Fruit fly (Drosophila melanogaster): ENCODE measurements around the gene CG32547.

Gene CG32547

dm6 chrX:18404632-18405238, 74.6 kb downstream of the CG32547 start (continued):
- TF ChIP-seq lmd (GFP tag; IDR thresholded peaks at IDR 0.05), result peak; percentile 36; the same call in 1 of the 2 replicates
- no peak for TF ChIP-seq HLH3B (GFP tag; IDR thresholded peaks at IDR 0.05)
- peak; percentile 13 for TF ChIP-seq Xbp1 (GFP tag; optimal IDR thresholded peaks at IDR 0.05)
- TF ChIP-seq CG13624 (GFP tag; optimal IDR thresholded peaks at IDR 0.05), result peak; percentile 7
- TF ChIP-seq tio (GFP tag; optimal IDR thresholded peaks at IDR 0.05), result no peak
- TF ChIP-seq Lim3 (GFP tag; IDR thresholded peaks at IDR 0.05), result no peak
- no peak for TF ChIP-seq CG17802 (tag; optimal IDR thresholded peaks at IDR 0.05)
- 0 out of 2 replicates have a peak, but pooled peaks have one; percentile 6 for TF ChIP-seq E2f1 (GFP tag; IDR thresholded peaks at IDR 0.05)
- TF ChIP-seq gce (GFP tag; IDR thresholded peaks at IDR 0.05), result peak; percentile 51; the same call in 1 of the 3 replicates
- no peak for TF ChIP-seq CG30431 (GFP tag; optimal IDR thresholded peaks at IDR 0.05)
- no peak for TF ChIP-seq al (GFP tag; IDR thresholded peaks at IDR 0.05)
- no peak for TF ChIP-seq Nf-YA (GFP tag; IDR thresholded peaks at IDR 0.05)
- TF ChIP-seq CG3065 (GFP tag; optimal IDR thresholded peaks at IDR 0.05), result no peak
- no peak for TF ChIP-seq tup (GFP tag; optimal IDR thresholded peaks at IDR 0.05)
- TF ChIP-seq pb (GFP tag; optimal IDR thresholded peaks at IDR 0.05), result peak; percentile 4
- no peak for TF ChIP-seq Dek (tag; optimal IDR thresholded peaks at IDR 0.05)
- TF ChIP-seq CG10543 (GFP tag; optimal IDR thresholded peaks at IDR 0.05), result peak; percentile 63
- TF ChIP-seq D19A (tag; optimal IDR thresholded peaks at IDR 0.05), result no peak
- TF ChIP-seq CG8290 (GFP tag; optimal IDR thresholded peaks at IDR 0.05), result no peak
- TF ChIP-seq CG8290 (tag; optimal IDR thresholded peaks at IDR 0.05), result peak in 1 of 2 experiments; percentile 34
- TF ChIP-seq HmgZ (tag; optimal IDR thresholded peaks at IDR 0.05), result peak; percentile 8
- no peak for TF ChIP-seq CG15601 (tag; optimal IDR thresholded peaks at IDR 0.05)
- TF ChIP-seq CG16863 (GFP tag; optimal IDR thresholded peaks at IDR 0.05), result peak; percentile 36
- TF ChIP-seq Optix (GFP tag; IDR thresholded peaks at IDR 0.05), result no peak
- TF ChIP-seq row (GFP tag; IDR thresholded peaks at IDR 0.05), result peak; percentile 89
- no peak for TF ChIP-seq CkIIα-i1 (GFP tag; IDR thresholded peaks at IDR 0.05)
- peak in 1 of 2 experiments; percentile 34 for TF ChIP-seq dpn (GFP tag; optimal IDR thresholded peaks at IDR 0.05)
- TF ChIP-seq Dbx (GFP tag; IDR thresholded peaks at IDR 0.05), result no peak
- TF ChIP-seq CG12769 (tag; optimal IDR thresholded peaks at IDR 0.05), result peak; percentile 66
- TF ChIP-seq CG2202 (tag; optimal IDR thresholded peaks at IDR 0.05), result no peak
- TF ChIP-seq toy (GFP tag; IDR thresholded peaks at IDR 0.05), result no peak
- TF ChIP-seq CG31365 (tag; optimal IDR thresholded peaks at IDR 0.05), result no peak
- no peak for TF ChIP-seq ems (GFP tag; optimal IDR thresholded peaks at IDR 0.05)
- TF ChIP-seq Abd-B (GFP tag; optimal IDR thresholded peaks at IDR 0.05), result peak; percentile 48
- TF ChIP-seq Kr (GFP tag; optimal IDR thresholded peaks at IDR 0.05), result no peak
- TF ChIP-seq hth (optimal IDR thresholded peaks at IDR 0.05), result no peak
- peak; percentile 1 for TF ChIP-seq CG18599 (GFP tag; optimal IDR thresholded peaks at IDR 0.05)
- peak; percentile 35 for TF ChIP-seq CG12659 (GFP tag; optimal IDR thresholded peaks at IDR 0.05)
- no peak for TF ChIP-seq HLH4C (GFP tag; IDR thresholded peaks at IDR 0.05; ENCODE audit: partially characterized antibody)
- TF ChIP-seq CG5180 (GFP tag; optimal IDR thresholded peaks at IDR 0.05), result no peak
- peak; percentile 67 for TF ChIP-seq CoRest (tag; optimal IDR thresholded peaks at IDR 0.05)
- peak in 1 of 2 experiments; percentile 87 for TF ChIP-seq eve (GFP tag; optimal IDR thresholded peaks at IDR 0.05)
- peak; percentile 14 for TF ChIP-seq CG9437 (GFP tag; optimal IDR thresholded peaks at IDR 0.05)
- peak; percentile 4 for TF ChIP-seq CG18476 (GFP tag; optimal IDR thresholded peaks at IDR 0.05)
- no peak for TF ChIP-seq CG5245 (GFP tag; optimal IDR thresholded peaks at IDR 0.05)
- TF ChIP-seq CG10431 (GFP tag; optimal IDR thresholded peaks at IDR 0.05), result no peak
- no peak for TF ChIP-seq ab (GFP tag; optimal IDR thresholded peaks at IDR 0.05)
- no peak for TF ChIP-seq gsb (GFP tag; IDR thresholded peaks at IDR 0.05)
- peak; percentile 46 for TF ChIP-seq cg (GFP tag; optimal IDR thresholded peaks at IDR 0.05)
- no peak for TF ChIP-seq B-H1 (GFP tag; IDR thresholded peaks at IDR 0.05)
- peak; percentile 13 for TF ChIP-seq CG13424 (tag; optimal IDR thresholded peaks at IDR 0.05)

Measured in whole organism, embryonic.